Fruit fly (Drosophila melanogaster) whole organism, embryonic: Measurements from ENCODE around the gene CCHa1.

Experiments
- BtbVII ChIP-seq: fragments of 200-800 bp; sonication (Bioruptor generic); optimal IDR thresholded peaks from 3 replicates; lab custom pipeline; 2017; ENCODE audit warnings: missing biosample characterization, mild to moderate bottlenecking, missing genetic modification characterization
- CG11456 ChIP-seq: fragments of 200-800 bp; sonication (Bioruptor generic); IDR thresholded peaks from 3 replicates; pipeline ENCODE4 v1.3.6; 2022; ENCODE audit warnings: missing biosample characterization, missing genetic modification characterization
- CG11695 ChIP-seq: fragments of 200-800 bp; sonication (Bioruptor generic); IDR thresholded peaks from 3 replicates; pipeline ENCODE4 v1.3.6; 2022; ENCODE audit warnings: missing biosample characterization, missing genetic modification characterization
- CG12071 ChIP-seq: fragments of 200-800 bp; sonication (Bioruptor generic); optimal IDR thresholded peaks from 3 replicates; lab custom pipeline; 2018; ENCODE audit warnings: missing biosample characterization, mild to moderate bottlenecking, missing genetic modification characterization
- CG13775 ChIP-seq: fragments of 200-800 bp; sonication (Bioruptor generic); optimal IDR thresholded peaks from 3 replicates; lab custom pipeline; 2017; ENCODE audit warnings: missing biosample characterization, mild to moderate bottlenecking, missing genetic modification characterization
- CG16813 ChIP-seq: fragments of 200-800 bp; sonication (Bioruptor generic); IDR thresholded peaks from 3 replicates; pipeline ENCODE4 v1.3.6; 2022; ENCODE audit warnings: missing biosample characterization, missing genetic modification characterization; ENCODE audit not compliant: partially characterized antibody
- CG17361 ChIP-seq: fragments of 200-800 bp; sonication (Bioruptor generic); IDR thresholded peaks from 3 replicates; pipeline ENCODE4 v1.3.6; 2022; ENCODE audit warnings: missing biosample characterization, missing genetic modification characterization
- CG18619 ChIP-seq: fragments of 200-800 bp; sonication (Bioruptor generic); optimal IDR thresholded peaks from 3 replicates; lab custom pipeline; 2017; ENCODE audit warnings: missing biosample characterization, mild to moderate bottlenecking, missing genetic modification characterization
- CG2875 ChIP-seq: fragments of 200-800 bp; sonication (Bioruptor generic); optimal IDR thresholded peaks from 2 replicates; lab custom pipeline; 2017; ENCODE audit warnings: missing biosample characterization, mild to moderate bottlenecking, missing genetic modification characterization, missing genetic modification reagents
- CG31388 ChIP-seq: fragments of 200-800 bp; sonication (Bioruptor generic); optimal IDR thresholded peaks from 2 replicates; lab custom pipeline; 2016; ENCODE audit warnings: missing biosample characterization, missing genetic modification characterization
- CG33557 ChIP-seq: fragments of 200-800 bp; sonication (Bioruptor generic); optimal IDR thresholded peaks from 2 replicates; lab custom pipeline; 2019; ENCODE audit warnings: missing biosample characterization, mild to moderate bottlenecking, missing genetic modification characterization, moderate library complexity
- CG3726 ChIP-seq: fragments of 200-800 bp; sonication (Bioruptor generic); IDR thresholded peaks from 3 replicates; pipeline ENCODE4, ENCODE4 v1.3.6; 2022; ENCODE audit warnings: missing biosample characterization, missing genetic modification characterization
- CG4404 ChIP-seq: fragments of 200-800 bp; sonication (Bioruptor generic); IDR thresholded peaks from 2 replicates; pipeline ENCODE4 v1.3.6; 2022; ENCODE audit warnings: missing biosample characterization, missing genetic modification characterization
- CG4820 ChIP-seq: fragments of 200-800 bp; sonication (Bioruptor generic); optimal IDR thresholded peaks from 3 replicates; lab custom pipeline; 2016; ENCODE audit warnings: missing biosample characterization, missing genetic modification characterization
- CG7271 ChIP-seq: fragments of 200-800 bp; sonication (Bioruptor generic); optimal IDR thresholded peaks from 2 replicates; lab custom pipeline; 2018; ENCODE audit warnings: missing biosample characterization, mild to moderate bottlenecking, missing genetic modification characterization, moderate library complexity
- CG7357 ChIP-seq: fragments of 200-800 bp; sonication (Bioruptor generic); IDR thresholded peaks from 3 replicates; pipeline ENCODE4 v1.3.6; 2022; ENCODE audit warnings: missing biosample characterization, missing genetic modification characterization
- CG7556 ChIP-seq: fragments of 200-800 bp; sonication (Bioruptor generic); optimal IDR thresholded peaks from 2 replicates; lab custom pipeline; 2017; ENCODE audit warnings: missing biosample characterization, mild to moderate bottlenecking, missing genetic modification characterization
- CG8388 ChIP-seq: fragments of 200-800 bp; sonication (Bioruptor generic); optimal IDR thresholded peaks from 2 replicates; lab custom pipeline; 2019; ENCODE audit warnings: missing biosample characterization, mild to moderate bottlenecking, missing genetic modification characterization, moderate library complexity
- Dbx ChIP-seq: fragments of 200-800 bp; sonication (Bioruptor generic); IDR thresholded peaks from 3 replicates; pipeline ENCODE4 v1.3.6; 2022; ENCODE audit warnings: missing biosample characterization, missing genetic modification characterization
- Ets65A ChIP-seq: fragments of 200-800 bp; sonication (Bioruptor generic); peaks from one replicate; lab custom pipeline; 2016; ENCODE audit warnings: missing biosample characterization, missing genetic modification characterization
- Lhr ChIP-seq: fragments of 200-800 bp; sonication (Bioruptor generic); optimal IDR thresholded peaks from 3 replicates; lab custom pipeline; 2017; ENCODE audit warnings: mild to moderate bottlenecking, missing biosample characterization, missing genetic modification reagents, missing genetic modification characterization
- Med ChIP-seq: fragments of 200-800 bp; sonication (Bioruptor generic); peaks from one replicate; lab custom pipeline; 2016; ENCODE audit warnings: missing biosample characterization, missing genetic modification characterization, mild to moderate bottlenecking, inconsistent platforms, moderate library complexity
- Rfx ChIP-seq: fragments of 200-800 bp; sonication (Bioruptor generic); IDR thresholded peaks from 2 replicates; pipeline ENCODE4 v1.3.6; 2022; ENCODE audit warnings: missing biosample characterization, missing genetic modification characterization
- Rx ChIP-seq: fragments of 200-800 bp; sonication (Bioruptor generic); IDR thresholded peaks from 2 replicates; pipeline ENCODE4 v1.3.6; 2022; ENCODE audit warnings: missing biosample characterization, missing genetic modification characterization
- Xrp1 ChIP-seq: fragments of 200-800 bp; sonication (Bioruptor generic); IDR thresholded peaks from 2 replicates; pipeline ENCODE4 v1.3.6; 2022; ENCODE audit warnings: missing biosample characterization, missing genetic modification characterization
- YL-1 ChIP-seq: fragments of 200-800 bp; sonication (Bioruptor generic); optimal IDR thresholded peaks from 3 replicates; lab custom pipeline; 2017; ENCODE audit warnings: missing biosample characterization, mild to moderate bottlenecking, missing genetic modification characterization
- abd-A ChIP-seq: fragments of 200-800 bp; sonication (Bioruptor generic); optimal IDR thresholded peaks from 3 replicates; lab custom pipeline; 2019; ENCODE audit warnings: missing biosample characterization, mild to moderate bottlenecking, missing genetic modification characterization, moderate library complexity
- ap ChIP-seq: fragments of 200-800 bp; sonication (Bioruptor generic); IDR thresholded peaks from 2 replicates; pipeline ENCODE4 v1.3.6; 2022; ENCODE audit warnings: missing biosample characterization, missing genetic modification characterization
- btn ChIP-seq: fragments of 200-800 bp; sonication (Bioruptor generic); optimal IDR thresholded peaks from 2 replicates; lab custom pipeline; 2016; ENCODE audit warnings: missing biosample characterization, missing genetic modification characterization
- ci ChIP-seq: fragments of 200-800 bp; sonication (Bioruptor generic); IDR thresholded peaks from 3 replicates; pipeline ENCODE4 v1.3.6; 2022; ENCODE audit warnings: missing biosample characterization, missing genetic modification characterization
- crp ChIP-seq, 2 experiments: fragments of 200-800 bp; sonication (Bioruptor generic); optimal IDR thresholded peaks; 2 replicates in 1 of 2; 3 replicates in 1 of 2; lab custom pipeline; 2017; ENCODE audit warnings: missing biosample characterization in 2 of 2, missing genetic modification characterization in 2 of 2, mild to moderate bottlenecking in 1 of 2, moderate library complexity in 1 of 2
- da ChIP-seq: fragments of 200-800 bp; sonication (Bioruptor generic); optimal IDR thresholded peaks from 2 replicates; lab custom pipeline; 2016; ENCODE audit warnings: missing biosample characterization, missing genetic modification characterization
- grn ChIP-seq: fragments of 200-800 bp; sonication (Bioruptor generic); optimal IDR thresholded peaks from 3 replicates; lab custom pipeline; 2017; ENCODE audit warnings: missing biosample characterization, missing genetic modification characterization
- ham ChIP-seq: fragments of 200-800 bp; sonication (Bioruptor generic); IDR thresholded peaks from 2 replicates; pipeline ENCODE4 v1.3.6; 2022; ENCODE audit warnings: missing biosample characterization, missing genetic modification characterization
- hth ChIP-seq: fragments of >200 bp; optimal IDR thresholded peaks from 2 replicates; lab custom pipeline; 2017; ENCODE audit warnings: inconsistent platforms
- kni ChIP-seq: fragments of 200-800 bp; sonication (Bioruptor generic); optimal IDR thresholded peaks from 3 replicates; lab custom pipeline; 2017; ENCODE audit warnings: mild to moderate bottlenecking, missing biosample characterization, missing genetic modification reagents, missing genetic modification characterization
- mirr ChIP-seq: fragments of 200-800 bp; sonication (Bioruptor generic); optimal IDR thresholded peaks from 3 replicates; lab custom pipeline; 2018; ENCODE audit warnings: missing biosample characterization, mild to moderate bottlenecking, missing genetic modification characterization
- nmo ChIP-seq: fragments of 200-800 bp; sonication (Bioruptor generic); optimal IDR thresholded peaks from 2 replicates; lab custom pipeline; 2018; ENCODE audit warnings: missing biosample characterization, mild to moderate bottlenecking, missing genetic modification characterization, moderate library complexity
- nom ChIP-seq: fragments of 200-800 bp; sonication (Bioruptor generic); optimal IDR thresholded peaks from 2 replicates; lab custom pipeline; 2017; ENCODE audit warnings: missing biosample characterization, missing genetic modification characterization, mild to moderate bottlenecking, moderate library complexity, missing genetic modification reagents
- oc ChIP-seq: fragments of 200-800 bp; sonication (Bioruptor generic); optimal IDR thresholded peaks from 2 replicates; lab custom pipeline; 2018; ENCODE audit warnings: missing biosample characterization, mild to moderate bottlenecking, missing genetic modification characterization, moderate library complexity
- onecut ChIP-seq: fragments of 200-800 bp; sonication (Bioruptor generic); IDR thresholded peaks from 2 replicates; pipeline ENCODE4 v1.3.6; 2022; ENCODE audit warnings: missing biosample characterization, missing genetic modification characterization
- pb ChIP-seq: fragments of 200-800 bp; sonication (Bioruptor generic); optimal IDR thresholded peaks from 3 replicates; lab custom pipeline; 2016; ENCODE audit warnings: missing biosample characterization, missing genetic modification characterization
- row ChIP-seq: fragments of 200-800 bp; sonication (Bioruptor generic); IDR thresholded peaks from 3 replicates; pipeline ENCODE4 v1.3.6; 2022; ENCODE audit warnings: missing biosample characterization, missing genetic modification characterization
- scrt ChIP-seq: fragments of 200-800 bp; sonication (Bioruptor generic); optimal IDR thresholded peaks from 2 replicates; lab custom pipeline; 2018; ENCODE audit warnings: missing biosample characterization, mild to moderate bottlenecking, missing genetic modification characterization, moderate library complexity
- sens ChIP-seq: fragments of 200-800 bp; sonication (Bioruptor generic); peaks from one replicate; lab custom pipeline; 2016; ENCODE audit warnings: missing biosample characterization, missing genetic modification characterization
- sisA ChIP-seq: fragments of 200-800 bp; sonication (Bioruptor generic); IDR thresholded peaks from 2 replicates; pipeline ENCODE4 v1.3.6; 2022; ENCODE audit warnings: missing biosample characterization, missing genetic modification characterization
- tx ChIP-seq: fragments of 200-800 bp; sonication (Bioruptor generic); optimal IDR thresholded peaks from 2 replicates; lab custom pipeline; 2016; ENCODE audit warnings: missing biosample characterization, missing genetic modification characterization
- z ChIP-seq: fragments of 200-800 bp; sonication (Bioruptor generic); IDR thresholded peaks from 3 replicates; pipeline ENCODE4 v1.3.6; 2022; ENCODE audit warnings: missing biosample characterization, missing genetic modification characterization

CCHa1 gene

DNA sequence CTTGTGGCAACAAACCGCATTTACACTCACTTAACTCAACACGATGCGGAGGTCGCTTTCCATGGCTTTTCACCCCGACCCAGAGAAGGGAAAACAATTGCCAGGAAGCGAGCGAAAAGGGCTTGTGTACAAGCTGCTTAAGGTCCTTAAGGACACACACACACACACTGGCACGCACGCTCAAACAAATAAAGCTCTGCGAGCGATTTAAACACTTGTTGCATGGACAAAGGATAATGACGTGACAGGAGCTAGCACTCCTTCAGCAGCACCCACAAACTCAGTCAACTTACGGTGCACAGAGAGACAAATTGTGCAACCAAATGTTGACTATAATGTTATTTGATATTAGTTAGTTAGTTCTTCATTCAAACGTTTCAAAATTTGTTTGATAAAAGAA is 11.1 kb downstream of the CCHa1 start:
- no peak for TF ChIP-seq CG13775 (GFP tag; lab: Kevin White, UChicago)
- no peak for TF ChIP-seq nom
- no peak for TF ChIP-seq kni (GFP tag; lab: Kevin White, UChicago)
- TF ChIP-seq CG12071 (GFP tag; lab: Kevin White, UChicago): no peak
- TF ChIP-seq ap: no peak
- no peak for TF ChIP-seq ci
- no peak for TF ChIP-seq Dbx (GFP tag; lab: Robert Waterston, UW)
- TF ChIP-seq Ets65A (GFP tag; lab: Kevin White, UChicago): no peak
- TF ChIP-seq CG11695 (GFP tag; lab: Robert Waterston, UW): no peak
- no peak for TF ChIP-seq tx (GFP tag; lab: Kevin White, UChicago)
- TF ChIP-seq ham (GFP tag; lab: Robert Waterston, UW): no peak
- TF ChIP-seq Xrp1 (GFP tag; lab: Robert Waterston, UW): no peak
- no peak for TF ChIP-seq CG4820 (GFP tag; lab: Kevin White, UChicago)
- peak; percentile 34 for TF ChIP-seq mirr (GFP tag; lab: Kevin White, UChicago)
- no peak for TF ChIP-seq CG33557
- TF ChIP-seq Lhr: no peak
- no peak for TF ChIP-seq Rfx (GFP tag; lab: Robert Waterston, UW)
- no peak for TF ChIP-seq YL-1 (GFP tag; lab: Kevin White, UChicago)
- TF ChIP-seq hth (lab: Kevin White, UChicago): no peak
- peak; percentile 91 for TF ChIP-seq scrt (GFP tag; lab: Kevin White, UChicago)
- TF ChIP-seq sens (GFP tag; lab: Kevin White, UChicago): peak; percentile 15
- TF ChIP-seq oc (tag; lab: Kevin White, UChicago): peak; percentile 32
- TF ChIP-seq pb: no peak
- TF ChIP-seq CG7556 (GFP tag; lab: Kevin White, UChicago): peak; percentile 14
- no peak for TF ChIP-seq CG8388 (GFP tag; lab: Kevin White, UChicago)
- peak; percentile 7 for TF ChIP-seq Med (GFP tag; lab: Kevin White, UChicago)
- no peak for TF ChIP-seq crp (GFP tag; optimal IDR thresholded peaks at IDR 0.05; lab: Kevin White, UChicago)
- TF ChIP-seq CG2875 (GFP tag; lab: Kevin White, UChicago): no peak
- TF ChIP-seq CG17361 (GFP tag; lab: Robert Waterston, UW): no peak
- TF ChIP-seq CG16813: no peak
- no peak for TF ChIP-seq sisA (GFP tag; lab: Robert Waterston, UW)
- no peak for TF ChIP-seq CG3726 (GFP tag; lab: Robert Waterston, UW)
- TF ChIP-seq nmo: no peak
- no peak for TF ChIP-seq onecut
- no peak for TF ChIP-seq CG11456 (GFP tag; lab: Robert Waterston, UW)
- TF ChIP-seq da (GFP tag; lab: Kevin White, UChicago): no peak
- TF ChIP-seq abd-A (tag; lab: Kevin White, UChicago): peak; percentile 49
- no peak for TF ChIP-seq CG7357 (GFP tag; lab: Robert Waterston, UW)
- no peak for TF ChIP-seq z (GFP tag; lab: Robert Waterston, UW)
- peak; percentile 36; the same call in 1 of the 3 replicates for TF ChIP-seq row (GFP tag; lab: Robert Waterston, UW)
- no peak for TF ChIP-seq CG7271 (tag; lab: Kevin White, UChicago)
- TF ChIP-seq BtbVII (GFP tag; lab: Kevin White, UChicago): no peak
- no peak for TF ChIP-seq CG18619
- TF ChIP-seq CG31388 (GFP tag; lab: Kevin White, UChicago): no peak
- no peak for TF ChIP-seq grn (GFP tag; lab: Kevin White, UChicago)
- TF ChIP-seq Rx (GFP tag; lab: Robert Waterston, UW): no peak
- no peak for TF ChIP-seq btn (GFP tag; lab: Kevin White, UChicago)
- no peak for TF ChIP-seq CG4404
